Worm (Caenorhabditis elegans) whole organism, L2 larva: ENCODE results near the gene C08H9.15.

Source experiments
- ama-1 ChIP-seq: fragments of 150-350 bp; optimal IDR thresholded peaks from 2 replicates; lab custom pipeline; 2018; ENCODE audit warnings: inconsistent platforms
- ceh-16 ChIP-seq: fragments of 150-350 bp; optimal IDR thresholded peaks from 2 replicates; lab custom pipeline; 2014; ENCODE audit warnings: missing biosample characterization, missing genetic modification characterization
- ceh-82 ChIP-seq: fragments of 150-350 bp; optimal IDR thresholded peaks from 2 replicates; lab custom pipeline; 2014; ENCODE audit warnings: missing biosample characterization, missing genetic modification characterization
- lin-39 ChIP-seq: fragments of 150-350 bp; optimal IDR thresholded peaks from 2 replicates; lab custom pipeline; 2014; ENCODE audit warnings: missing biosample characterization, missing genetic modification reagents, missing genetic modification characterization
- lsy-2 ChIP-seq, 2 experiments: fragments of 150-350 bp in 1 of 2; sonication (generic microtip) in 1 of 2; optimal IDR thresholded peaks; 2 replicates each; lab custom pipeline; 2014 to 2017; ENCODE audit warnings: missing biosample characterization in 2 of 2, missing genetic modification characterization in 2 of 2
- nhr-237 ChIP-seq: fragments of 150-350 bp; optimal IDR thresholded peaks from 2 replicates; lab custom pipeline; 2014; ENCODE audit warnings: missing biosample characterization, missing genetic modification characterization
- nhr-6 ChIP-seq: fragments of 150-350 bp; optimal IDR thresholded peaks from 2 replicates; lab custom pipeline; 2014; ENCODE audit warnings: missing biosample characterization, missing genetic modification characterization
- unc-39 ChIP-seq: fragments of 150-350 bp; optimal IDR thresholded peaks from 2 replicates; lab custom pipeline; 2014; ENCODE audit warnings: missing biosample characterization, missing genetic modification characterization
- unc-55 ChIP-seq: fragments of 150-350 bp; sonication (generic microtip); optimal IDR thresholded peaks from 3 replicates; lab custom pipeline; 2014; ENCODE audit warnings: missing biosample characterization, missing genetic modification reagents, missing genetic modification characterization
- unc-62 ChIP-seq: fragments of 150-350 bp; optimal IDR thresholded peaks from 2 replicates; lab custom pipeline; 2014; ENCODE audit warnings: missing biosample characterization, missing genetic modification reagents, missing genetic modification characterization
- zag-1 ChIP-seq: fragments of 150-350 bp; optimal IDR thresholded peaks from 2 replicates; lab custom pipeline; 2014; ENCODE audit warnings: missing biosample characterization, missing genetic modification characterization
- ztf-1 ChIP-seq: fragments of 200-800 bp; sonication (Bioruptor generic); conservative IDR thresholded peaks from 2 replicates; pipeline ENCODE4 v1.3.6; 2022; ENCODE audit warnings: missing genetic modification characterization, missing compliant biosample characterization
- ztf-11 ChIP-seq: sonication (generic microtip); optimal IDR thresholded peaks from 2 replicates; lab custom pipeline; 2017; ENCODE audit warnings: missing biosample characterization, missing genetic modification characterization

DNA sequence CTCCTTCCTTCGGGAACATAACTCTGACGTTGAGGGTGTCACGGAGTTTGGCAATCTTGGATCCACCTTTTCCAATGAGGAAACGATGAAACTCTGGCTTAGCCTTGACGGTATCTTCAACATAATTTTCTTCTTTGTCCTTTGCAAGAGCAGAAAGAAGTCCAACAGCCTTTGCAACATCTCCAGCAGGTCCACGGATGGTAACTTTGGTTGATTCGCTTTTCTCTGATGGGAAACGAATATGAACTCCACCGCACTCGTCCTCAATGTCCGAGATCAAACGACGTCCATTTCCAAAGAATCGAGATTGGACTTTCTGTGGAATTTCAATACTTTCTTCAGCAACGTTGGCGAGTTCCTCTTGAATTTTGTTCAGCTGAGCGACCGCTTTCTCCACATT is 7.6 kb downstream of the C08H9.15 start:
- TF ChIP-seq ztf-1 (GFP tag; lab: Robert Waterston, UW), result no peak
- no peak for TF ChIP-seq nhr-6 (tag; lab: Kevin White, UChicago)
- TF ChIP-seq nhr-237 (tag; lab: Kevin White, UChicago), result no peak
- no peak for TF ChIP-seq ztf-11 (tag; lab: Kevin White, UChicago)
- no peak for TF ChIP-seq ceh-82 (tag; lab: Kevin White, UChicago)
- TF ChIP-seq unc-62 (GFP tag; lab: Kevin White, UChicago), result no peak
- no peak for TF ChIP-seq zag-1 (tag; lab: Kevin White, UChicago)
- TF ChIP-seq unc-39, result no peak
- TF ChIP-seq lsy-2 (tag; optimal IDR thresholded peaks at IDR 0.05; lab: Kevin White, UChicago), result no peak
- no peak for TF ChIP-seq ama-1
- no peak for TF ChIP-seq unc-55 (GFP tag; lab: Kevin White, UChicago)
- TF ChIP-seq ceh-16 (tag; lab: Kevin White, UChicago), result no peak
- no peak for TF ChIP-seq lin-39 (tag; lab: Kevin White, UChicago)
